Worm (Caenorhabditis elegans): ENCODE data around the gene uig-1.

Gene uig-1

ce11 chrV:13324933-13325760 lies 29.4 kb upstream of the uig-1 start, which contains the start of gene C50B6.7 (continued):
- TF ChIP-seq ZK337.2 (GFP tag; IDR thresholded peaks at IDR 0.05): no peak
- TF ChIP-seq lsy-2 (tag; optimal IDR thresholded peaks at IDR 0.05): no peak
- TF ChIP-seq lin-15B (tag; optimal IDR thresholded peaks at IDR 0.05): no peak
- TF ChIP-seq Y105C5A.15 (GFP tag; IDR thresholded peaks at IDR 0.05): no peak
- TF ChIP-seq mes-2 (tag; optimal IDR thresholded peaks at IDR 0.05; ENCODE audit: poor library complexity, severe bottlenecking): no peak
- no peak for TF ChIP-seq lir-3 (tag; optimal IDR thresholded peaks at IDR 0.05)
- TF ChIP-seq ceh-32 (tag; optimal IDR thresholded peaks at IDR 0.05; ENCODE audit: poor library complexity): no peak
- no peak for TF ChIP-seq daf-8 (GFP tag; IDR thresholded peaks at IDR 0.05)
- TF ChIP-seq unc-130 (GFP tag; optimal IDR thresholded peaks at IDR 0.05): no peak
- no peak for TF ChIP-seq ceh-82 (tag; optimal IDR thresholded peaks at IDR 0.05)
- TF ChIP-seq spr-3 (GFP tag; optimal IDR thresholded peaks at IDR 0.05): no peak
- TF ChIP-seq snpc-4 (tag; optimal IDR thresholded peaks at IDR 0.05): no peak
- TF ChIP-seq vab-7 (GFP tag; IDR thresholded peaks at IDR 0.05): no peak
- TF ChIP-seq nhr-42 (GFP tag; IDR thresholded peaks at IDR 0.05): no peak
- TF ChIP-seq dmd-6 (GFP tag; IDR thresholded peaks at IDR 0.05): peak; percentile 48
- no peak for TF ChIP-seq R02D3.7 (tag; optimal IDR thresholded peaks at IDR 0.05)
- peak; percentile 56 for TF ChIP-seq aha-1 (tag)
- TF ChIP-seq F26F4.8 (GFP tag; conservative IDR thresholded peaks at IDR 0.05): no peak
- no peak for TF ChIP-seq ZK546.5 (tag; optimal IDR thresholded peaks at IDR 0.05)
- no peak for TF ChIP-seq skn-1 (tag; optimal IDR thresholded peaks at IDR 0.05)
- no peak for TF ChIP-seq nhr-41 (GFP tag; IDR thresholded peaks at IDR 0.05)
- TF ChIP-seq pqm-1 (tag; optimal IDR thresholded peaks at IDR 0.05): peak; percentile 22
- no peak for TF ChIP-seq mdl-1 (tag; optimal IDR thresholded peaks at IDR 0.05)
- no peak for TF ChIP-seq hlh-11 (tag; optimal IDR thresholded peaks at IDR 0.05)
- no peak for TF ChIP-seq nhr-25 (tag; optimal IDR thresholded peaks at IDR 0.05; ENCODE audit: borderline replicate concordance, insufficient read depth)
- no peak for TF ChIP-seq set-16 (GFP tag; IDR thresholded peaks at IDR 0.05)
- no peak for TF ChIP-seq nhr-111 (GFP tag; optimal IDR thresholded peaks at IDR 0.05)
- no peak for TF ChIP-seq pha-4 (GFP tag; IDR thresholded peaks at IDR 0.05)
- TF ChIP-seq pha-4 (tag; optimal IDR thresholded peaks at IDR 0.05): no peak
- no peak for TF ChIP-seq hif-1 (tag; optimal IDR thresholded peaks at IDR 0.05)
- no peak for TF ChIP-seq lin-1 (GFP tag; IDR thresholded peaks at IDR 0.05)
- no peak for TF ChIP-seq zfp-2 (tag; optimal IDR thresholded peaks at IDR 0.05)
- TF ChIP-seq mdt-29 (GFP tag; IDR thresholded peaks at IDR 0.05): no peak
- TF ChIP-seq nhr-6 (tag; optimal IDR thresholded peaks at IDR 0.05): no peak
- TF ChIP-seq dmd-8 (GFP tag; IDR thresholded peaks at IDR 0.05): no peak
- no peak for TF ChIP-seq nhr-11 (tag; optimal IDR thresholded peaks at IDR 0.05)
- TF ChIP-seq lin-13 (GFP tag; optimal IDR thresholded peaks at IDR 0.05): no peak
- TF ChIP-seq saeg-2 (GFP tag; IDR thresholded peaks at IDR 0.05): no peak
- TF ChIP-seq ces-1 (GFP tag; optimal IDR thresholded peaks at IDR 0.05): no peak
- no peak for TF ChIP-seq D1046.2 (GFP tag; IDR thresholded peaks at IDR 0.05)
- no peak for TF ChIP-seq tag-97 (GFP tag; IDR thresholded peaks at IDR 0.05)
- peak; percentile 11 for TF ChIP-seq dve-1 (tag; optimal IDR thresholded peaks at IDR 0.05; ENCODE audit: insufficient read depth)
- no peak for TF ChIP-seq madf-9 (GFP tag; conservative IDR thresholded peaks at IDR 0.05)
